Worm (Caenorhabditis elegans) whole organism, late embryonic: ENCODE results near the gene grdn-1.
A peak's percentile ranks its signal among the peaks of the same experiment; 100 is the strongest.

Experiments used
- F13H6.1 ChIP-seq: sonication (generic microtip); optimal IDR thresholded peaks from 2 replicates; lab custom pipeline; 2016; ENCODE audit warnings: missing genetic modification characterization, missing compliant biosample characterization
- K02D7.2 ChIP-seq: sonication (generic microtip); optimal IDR thresholded peaks from 2 replicates; lab custom pipeline; 2017; ENCODE audit warnings: mild to moderate bottlenecking, missing genetic modification characterization, missing compliant biosample characterization
- T23F11.4 ChIP-seq: fragments of 200-800 bp; sonication (Bioruptor generic); optimal IDR thresholded peaks from 2 replicates; lab custom pipeline; 2018; ENCODE audit warnings: mild to moderate bottlenecking, missing genetic modification characterization, missing compliant biosample characterization
- ceh-14 ChIP-seq: sonication (generic microtip); optimal IDR thresholded peaks from 2 replicates; lab custom pipeline; 2016; ENCODE audit warnings: missing genotype, missing genetic modification characterization, missing compliant biosample characterization
- ceh-22 ChIP-seq: sonication (generic microtip); optimal IDR thresholded peaks from 2 replicates; lab custom pipeline; 2017; ENCODE audit warnings: missing biosample characterization, missing genetic modification characterization
- ceh-30 ChIP-seq: fragments of 150-350 bp; optimal IDR thresholded peaks from 2 replicates; lab custom pipeline; 2014; ENCODE audit warnings: missing biosample characterization, missing genetic modification characterization
- ceh-31 ChIP-seq: sonication (generic microtip); optimal IDR thresholded peaks from 2 replicates; lab custom pipeline; 2016; ENCODE audit warnings: missing genetic modification characterization, missing compliant biosample characterization
- ceh-48 ChIP-seq: sonication (generic microtip); optimal IDR thresholded peaks from 2 replicates; lab custom pipeline; 2016; ENCODE audit warnings: missing genetic modification characterization, inconsistent platforms, missing compliant biosample characterization
- ceh-6 ChIP-seq: fragments of 200-800 bp; sonication (Bioruptor generic); optimal IDR thresholded peaks from 2 replicates; lab custom pipeline; 2018; ENCODE audit warnings: mild to moderate bottlenecking, missing genetic modification characterization, missing compliant biosample characterization
- ceh-9 ChIP-seq: sonication (generic microtip); optimal IDR thresholded peaks from 2 replicates; lab custom pipeline; 2016; ENCODE audit warnings: mild to moderate bottlenecking, missing genetic modification characterization, inconsistent platforms, missing compliant biosample characterization
- che-1 ChIP-seq: sonication (generic microtip); optimal IDR thresholded peaks from 2 replicates; lab custom pipeline; 2016; ENCODE audit warnings: mild to moderate bottlenecking, missing genetic modification characterization, missing compliant biosample characterization
- dmd-4 ChIP-seq: sonication (generic microtip); optimal IDR thresholded peaks from 2 replicates; lab custom pipeline; 2016; ENCODE audit warnings: borderline replicate concordance, missing genetic modification characterization, missing compliant biosample characterization
- dve-1 ChIP-seq: sonication (generic microtip); optimal IDR thresholded peaks from 2 replicates; lab custom pipeline; 2017; ENCODE audit warnings: antibody characterized with exemption, mild to moderate bottlenecking, missing genetic modification characterization, missing compliant biosample characterization
- elt-2 ChIP-seq: sonication (generic microtip); optimal IDR thresholded peaks from 2 replicates; lab custom pipeline; 2016; ENCODE audit warnings: missing genetic modification reagents, missing genetic modification characterization, missing compliant biosample characterization
- ets-4 ChIP-seq: sonication (generic microtip); optimal IDR thresholded peaks from 2 replicates; lab custom pipeline; 2016; ENCODE audit warnings: missing genetic modification characterization, missing compliant biosample characterization
- eyg-1 ChIP-seq: sonication (generic microtip); optimal IDR thresholded peaks from 2 replicates; lab custom pipeline; 2016; ENCODE audit warnings: missing genotype, missing genetic modification characterization, missing compliant biosample characterization
- fkh-10 ChIP-seq: fragments of 150-350 bp; optimal IDR thresholded peaks from 2 replicates; lab custom pipeline; 2014; ENCODE audit warnings: missing biosample characterization, missing genetic modification reagents, missing genetic modification characterization
- gmeb-2 ChIP-seq: sonication (generic microtip); optimal IDR thresholded peaks from 2 replicates; lab custom pipeline; 2016; ENCODE audit warnings: missing genetic modification characterization, inconsistent platforms, missing compliant biosample characterization
- hlh-13 ChIP-seq: fragments of 200-800 bp; sonication (Bioruptor generic); optimal IDR thresholded peaks from 2 replicates; lab custom pipeline; 2018; ENCODE audit warnings: mild to moderate bottlenecking, missing genetic modification characterization, missing compliant biosample characterization
- hlh-15 ChIP-seq: sonication (generic microtip); optimal IDR thresholded peaks from 2 replicates; lab custom pipeline; 2016; ENCODE audit warnings: missing genetic modification characterization, missing compliant biosample characterization
- hlh-30 ChIP-seq: sonication (generic microtip); optimal IDR thresholded peaks from 2 replicates; lab custom pipeline; 2017; ENCODE audit warnings: antibody characterized with exemption, missing genetic modification characterization, missing compliant biosample characterization; ENCODE audit not compliant: insufficient read depth
- hlh-6 ChIP-seq: sonication (generic microtip); optimal IDR thresholded peaks from 2 replicates; lab custom pipeline; 2016; ENCODE audit warnings: missing genotype, missing genetic modification characterization, missing compliant biosample characterization
- lin-11 ChIP-seq: fragments of 200-800 bp; sonication (Bioruptor generic); optimal IDR thresholded peaks from 2 replicates; lab custom pipeline; 2018; ENCODE audit warnings: mild to moderate bottlenecking, missing genetic modification characterization, missing compliant biosample characterization
- nfya-1 ChIP-seq: sonication (generic microtip); optimal IDR thresholded peaks from 2 replicates; lab custom pipeline; 2017; ENCODE audit warnings: missing genetic modification characterization, mild to moderate bottlenecking, missing compliant biosample characterization, antibody characterized with exemption, moderate library complexity
- nhr-232 ChIP-seq: sonication (generic microtip); optimal IDR thresholded peaks from 2 replicates; lab custom pipeline; 2016; ENCODE audit warnings: missing genetic modification characterization, missing compliant biosample characterization
- pag-3 ChIP-seq: sonication (generic microtip); optimal IDR thresholded peaks from 2 replicates; lab custom pipeline; 2016; ENCODE audit warnings: missing compliant biosample characterization, missing genetic modification characterization, borderline replicate concordance
- pha-2 ChIP-seq: sonication (generic microtip); optimal IDR thresholded peaks from 2 replicates; lab custom pipeline; 2017; ENCODE audit warnings: mild to moderate bottlenecking, missing genetic modification characterization, missing compliant biosample characterization
- pha-4 ChIP-seq: fragments of 150-350 bp; optimal IDR thresholded peaks from 2 replicates; lab custom pipeline; 2018; ENCODE audit warnings: missing biosample characterization, missing genetic modification reagents, missing genetic modification characterization
- pros-1 ChIP-seq: fragments of 150-350 bp; optimal IDR thresholded peaks from 2 replicates; lab custom pipeline; 2014; ENCODE audit warnings: missing biosample characterization, missing genetic modification reagents, missing genetic modification characterization
- rnt-1 ChIP-seq: sonication (generic microtip); optimal IDR thresholded peaks from 2 replicates; lab custom pipeline; 2016; ENCODE audit warnings: missing genetic modification characterization, missing compliant biosample characterization
- sdc-2 ChIP-seq: sonication (generic microtip); optimal IDR thresholded peaks from 2 replicates; lab custom pipeline; 2016; ENCODE audit warnings: missing genotype, missing genetic modification characterization, missing compliant biosample characterization
- sox-2 ChIP-seq: fragments of 200-800 bp; sonication (Bioruptor generic); IDR thresholded peaks from 2 replicates; pipeline ENCODE4 v1.3.6; 2022; ENCODE audit warnings: missing genetic modification reagents, missing genetic modification characterization, missing compliant biosample characterization
- tbx-2 ChIP-seq: sonication (generic microtip); optimal IDR thresholded peaks from 2 replicates; lab custom pipeline; 2016; ENCODE audit warnings: missing genetic modification characterization, missing compliant biosample characterization
- tbx-7 ChIP-seq: sonication (generic microtip); optimal IDR thresholded peaks from 2 replicates; lab custom pipeline; 2016; ENCODE audit warnings: missing genotype, missing genetic modification characterization, missing compliant biosample characterization
- unc-42 ChIP-seq: sonication (generic microtip); optimal IDR thresholded peaks from 2 replicates; lab custom pipeline; 2016; ENCODE audit warnings: missing genotype, missing genetic modification characterization, missing compliant biosample characterization
- unc-55 ChIP-seq: sonication (generic microtip); optimal IDR thresholded peaks from 2 replicates; lab custom pipeline; 2017; ENCODE audit warnings: missing biosample characterization, missing genetic modification reagents, missing genetic modification characterization
- ztf-16 ChIP-seq: sonication (generic microtip); optimal IDR thresholded peaks from 2 replicates; lab custom pipeline; 2017; ENCODE audit warnings: missing genetic modification characterization, missing compliant biosample characterization

grdn-1 gene

ce11 chrV:18589585-18589984, 3.0 kb upstream of the grdn-1 start:
- TF ChIP-seq nhr-232 (tag; lab: Kevin White, UChicago) (no peak), ceh-31 (peak; percentile 71), unc-55 (GFP tag; lab: Kevin White, UChicago) (peak; percentile 76), ceh-48 (tag; lab: Kevin White, UChicago) (peak; percentile 61), sdc-2 (tag; lab: Kevin White, UChicago) (no peak), F13H6.1 (tag; lab: Kevin White, UChicago) (no peak), hlh-30 (tag; lab: Kevin White, UChicago) (peak; percentile 19), eyg-1 (tag; lab: Kevin White, UChicago) (no peak), hlh-15 (no peak), tbx-2 (tag; lab: Kevin White, UChicago) (peak; percentile 55)

- TF ChIP-seq gmeb-2 (tag; lab: Kevin White, UChicago) (no peak), pha-2 (peak; percentile 79)
- TF ChIP-seq, all 69 proteins: peak for 1
Measured at ce11 chrV:18596240-18596639, 3.7 kb downstream of the grdn-1 start.

ce11 chrV:18597779-18598178, 5.2 kb downstream of the grdn-1 start:
- TF ChIP-seq tbx-7 (tag; lab: Kevin White, UChicago) = no peak
- TF ChIP-seq dve-1 (tag; lab: Kevin White, UChicago) = peak; percentile 16

- TF ChIP-seq pag-3 (tag; lab: Kevin White, UChicago) (no peak), tbx-7 (tag; lab: Kevin White, UChicago) (no peak), hlh-6 (no peak), ceh-14 (tag; lab: Kevin White, UChicago) (no peak), pros-1 (tag; lab: Kevin White, UChicago) (no peak), ets-4 (tag; lab: Kevin White, UChicago) (no peak), pha-4 (tag; lab: Kevin White, UChicago) (no peak), elt-2 (tag; lab: Kevin White, UChicago) (no peak), unc-42 (tag; lab: Kevin White, UChicago) (no peak), ceh-6 (no peak), ceh-31 (no peak), unc-55 (GFP tag; lab: Kevin White, UChicago) (no peak), fkh-10 (GFP tag; lab: Kevin White, UChicago) (no peak), ceh-22 (tag; lab: Kevin White, UChicago) (no peak), ceh-9 (tag; lab: Kevin White, UChicago) (no peak), tbx-2 (tag; lab: Kevin White, UChicago) (no peak)
Measured at ce11 chrV:18605510-18605909, 13.0 kb downstream of the grdn-1 start.

ce11 chrV:18613164-18613563, 20.6 kb downstream of the grdn-1 start:
- no peak for TF ChIP-seq unc-42 (tag; lab: Kevin White, UChicago)
- peak; percentile 98 for TF ChIP-seq dve-1 (tag; lab: Kevin White, UChicago)
- TF ChIP-seq sox-2 (GFP tag; lab: Robert Waterston, UW) = no peak
- TF ChIP-seq ceh-31 = no peak
- no peak for TF ChIP-seq gmeb-2 (tag; lab: Kevin White, UChicago)
- TF ChIP-seq, all 69 proteins: peak for 1

ce11 chrV:18614498-18614897, 21.9 kb downstream of the grdn-1 start:
- TF ChIP-seq nhr-232 (tag; lab: Kevin White, UChicago) (no peak), lin-11 (no peak), pros-1 (tag; lab: Kevin White, UChicago) (no peak), hlh-30 (tag; lab: Kevin White, UChicago) (peak; percentile 15), dmd-4 (tag; lab: Kevin White, UChicago) (no peak), F13H6.1 (tag; lab: Kevin White, UChicago) (no peak), ceh-31 (peak; percentile 15), hlh-13 (no peak), K02D7.2 (tag; lab: Kevin White, UChicago) (no peak), unc-55 (GFP tag; lab: Kevin White, UChicago) (no peak), ceh-48 (tag; lab: Kevin White, UChicago) (peak; percentile 20), hlh-6 (no peak), pha-4 (tag; lab: Kevin White, UChicago) (no peak), ztf-16 (tag; lab: Kevin White, UChicago) (no peak), rnt-1 (tag; lab: Kevin White, UChicago) (no peak), T23F11.4 (GFP tag; lab: Kevin White, UChicago) (no peak), ceh-30 (tag; lab: Kevin White, UChicago) (no peak), nfya-1 (tag; lab: Kevin White, UChicago) (peak; percentile 35), che-1 (tag; lab: Kevin White, UChicago) (no peak), pha-2 (peak; percentile 25)
